Fruit fly (Drosophila melanogaster) whole organism, embryonic: ENCODE results near the gene Phae1.

Experiments
- Adf1 ChIP-seq: fragments of 200-800 bp; sonication (Bioruptor generic); IDR thresholded peaks from 2 replicates; pipeline ENCODE4 v1.3.6; 2022; ENCODE audit warnings: missing biosample characterization, missing genetic modification characterization
- Asciz ChIP-seq: fragments of 200-800 bp; sonication (Bioruptor generic); optimal IDR thresholded peaks from 2 replicates; lab custom pipeline; 2017; ENCODE audit warnings: missing biosample characterization, mild to moderate bottlenecking, missing genetic modification characterization, missing genetic modification reagents
- Atf3 ChIP-seq: fragments of 200-800 bp; sonication (Bioruptor generic); optimal IDR thresholded peaks from 3 replicates; lab custom pipeline; 2016; ENCODE audit warnings: missing biosample characterization, missing genetic modification characterization
- CG10321 ChIP-seq: fragments of 200-800 bp; sonication (Bioruptor generic); IDR thresholded peaks from 2 replicates; pipeline ENCODE4 v1.3.6; 2022; ENCODE audit warnings: missing biosample characterization, missing genetic modification characterization
- CG10431 ChIP-seq: fragments of 200-800 bp; sonication (Bioruptor generic); optimal IDR thresholded peaks from 3 replicates; lab custom pipeline; 2018; ENCODE audit warnings: missing biosample characterization, mild to moderate bottlenecking, missing genetic modification characterization
- CG10979 ChIP-seq: fragments of 200-800 bp; sonication (Bioruptor generic); optimal IDR thresholded peaks from 2 replicates; lab custom pipeline; 2018; ENCODE audit warnings: missing biosample characterization, mild to moderate bottlenecking, missing genetic modification characterization, moderate library complexity
- CG11504 ChIP-seq: fragments of 200-800 bp; sonication (Bioruptor generic); optimal IDR thresholded peaks from 3 replicates; lab custom pipeline; 2019; ENCODE audit warnings: missing biosample characterization, mild to moderate bottlenecking, missing genetic modification characterization, moderate library complexity
- CG18764 ChIP-seq: fragments of 200-800 bp; sonication (Bioruptor generic); optimal IDR thresholded peaks from 3 replicates; lab custom pipeline; 2016; ENCODE audit warnings: missing biosample characterization, missing genetic modification characterization
- CG30431 ChIP-seq: fragments of 200-800 bp; sonication (Bioruptor generic); optimal IDR thresholded peaks from 2 replicates; lab custom pipeline; 2017; ENCODE audit warnings: missing biosample characterization, missing genetic modification characterization
- CG3163 ChIP-seq: fragments of 200-800 bp; sonication (Bioruptor generic); optimal IDR thresholded peaks from 3 replicates; lab custom pipeline; 2016; ENCODE audit warnings: missing biosample characterization, missing genetic modification characterization
- CG34376 ChIP-seq: fragments of 200-800 bp; sonication (Bioruptor generic); optimal IDR thresholded peaks from 2 replicates; lab custom pipeline; 2018; ENCODE audit warnings: missing biosample characterization, mild to moderate bottlenecking, missing genetic modification characterization
- CG34422 ChIP-seq: fragments of 200-800 bp; sonication (Bioruptor generic); IDR thresholded peaks from 3 replicates; pipeline ENCODE4 v1.3.6; 2022; ENCODE audit warnings: missing biosample characterization, missing genetic modification characterization
- CG3838 ChIP-seq: fragments of 200-800 bp; sonication (Bioruptor generic); optimal IDR thresholded peaks from 3 replicates; lab custom pipeline; 2016; ENCODE audit warnings: missing biosample characterization, missing genetic modification characterization
- CG5953 ChIP-seq: fragments of 200-800 bp; sonication (Bioruptor generic); IDR thresholded peaks from 2 replicates; pipeline ENCODE4 v1.3.6; 2022; ENCODE audit warnings: missing biosample characterization, missing genetic modification characterization
- CG6683 ChIP-seq: fragments of 200-800 bp; sonication (Bioruptor generic); optimal IDR thresholded peaks from 2 replicates; lab custom pipeline; 2017; ENCODE audit warnings: missing biosample characterization, mild to moderate bottlenecking, missing genetic modification characterization, missing genetic modification reagents
- Doc3 ChIP-seq: fragments of 200-800 bp; sonication (Bioruptor generic); IDR thresholded peaks from 3 replicates; pipeline ENCODE4 v1.3.6; 2022; ENCODE audit warnings: missing biosample characterization, missing genetic modification characterization; ENCODE audit not compliant: partially characterized antibody
- Fer1 ChIP-seq: fragments of 200-800 bp; sonication (Bioruptor generic); optimal IDR thresholded peaks from 2 replicates; lab custom pipeline; 2017; ENCODE audit warnings: missing biosample characterization, mild to moderate bottlenecking, missing genetic modification characterization
- Fer2 ChIP-seq: fragments of 200-800 bp; sonication (Bioruptor generic); optimal IDR thresholded peaks from 2 replicates; lab custom pipeline; 2018; ENCODE audit warnings: missing biosample characterization, mild to moderate bottlenecking, missing genetic modification characterization, moderate library complexity
- Fer3 ChIP-seq: fragments of 200-800 bp; sonication (Bioruptor generic); optimal IDR thresholded peaks from 2 replicates; lab custom pipeline; 2018; ENCODE audit warnings: missing biosample characterization, mild to moderate bottlenecking, missing genetic modification characterization, moderate library complexity
- Gsc ChIP-seq: fragments of 200-800 bp; sonication (Bioruptor generic); IDR thresholded peaks from 2 replicates; pipeline ENCODE4 v1.3.6; 2022; ENCODE audit warnings: missing biosample characterization, missing genetic modification characterization
- Hr78 ChIP-seq, 2 experiments: fragments of 200-800 bp in 1 of 2; fragments of >200 bp in 1 of 2; sonication (Bioruptor generic) in 1 of 2; optimal IDR thresholded peaks; 2 replicates each; lab custom pipeline; 2017 to 2019; ENCODE audit warnings: missing biosample characterization in 2 of 2, missing genetic modification characterization in 2 of 2, mild to moderate bottlenecking in 1 of 2, moderate library complexity in 1 of 2
- Max ChIP-seq: fragments of 200-800 bp; sonication (Bioruptor generic); optimal IDR thresholded peaks from 2 replicates; lab custom pipeline; 2016; ENCODE audit warnings: missing biosample characterization, mild to moderate bottlenecking, missing genetic modification characterization
- Sox100B ChIP-seq: fragments of 200-800 bp; sonication (Bioruptor generic); optimal IDR thresholded peaks from 3 replicates; lab custom pipeline; 2018; ENCODE audit warnings: missing biosample characterization, mild to moderate bottlenecking, missing genetic modification characterization
- Sox102F ChIP-seq: fragments of 200-800 bp; sonication (Bioruptor generic); optimal IDR thresholded peaks from 2 replicates; lab custom pipeline; 2018; ENCODE audit warnings: missing biosample characterization, mild to moderate bottlenecking, missing genetic modification characterization, moderate library complexity
- Sry-β ChIP-seq: fragments of 200-800 bp; sonication (Bioruptor generic); optimal IDR thresholded peaks from 2 replicates; lab custom pipeline; 2018; ENCODE audit warnings: missing biosample characterization, mild to moderate bottlenecking, missing genetic modification characterization, moderate library complexity
- amos ChIP-seq: fragments of 200-800 bp; sonication (Bioruptor generic); IDR thresholded peaks from 2 replicates; pipeline ENCODE4 v1.3.6; 2022; ENCODE audit warnings: missing biosample characterization, missing genetic modification characterization; ENCODE audit not compliant: partially characterized antibody
- bab2 ChIP-seq: fragments of 200-800 bp; sonication (Bioruptor generic); optimal IDR thresholded peaks from 2 replicates; lab custom pipeline; 2016; ENCODE audit warnings: missing biosample characterization, missing genetic modification characterization
- ems ChIP-seq: fragments of 200-800 bp; sonication (Bioruptor generic); optimal IDR thresholded peaks from 3 replicates; lab custom pipeline; 2016; ENCODE audit warnings: missing biosample characterization, missing genetic modification characterization
- ftz-f1 ChIP-seq: fragments of 200-800 bp; sonication (Bioruptor generic); optimal IDR thresholded peaks from 2 replicates; lab custom pipeline; 2016; ENCODE audit warnings: missing biosample characterization, missing genetic modification characterization
- fu2 ChIP-seq: fragments of 200-800 bp; sonication (Bioruptor generic); optimal IDR thresholded peaks from 2 replicates; lab custom pipeline; 2016; ENCODE audit warnings: missing biosample characterization, missing genetic modification characterization
- gsb-n ChIP-seq: fragments of 200-800 bp; sonication (Bioruptor generic); optimal IDR thresholded peaks from 3 replicates; lab custom pipeline; 2018; ENCODE audit warnings: missing biosample characterization, mild to moderate bottlenecking, missing genetic modification characterization
- inv ChIP-seq: fragments of 200-800 bp; sonication (Bioruptor generic); IDR thresholded peaks from 2 replicates; pipeline ENCODE4 v1.3.6; 2022; ENCODE audit warnings: missing biosample characterization, missing genetic modification characterization; ENCODE audit not compliant: partially characterized antibody
- jumu ChIP-seq: fragments of 200-800 bp; sonication (Bioruptor generic); optimal IDR thresholded peaks from 3 replicates; lab custom pipeline; 2016; ENCODE audit warnings: missing biosample characterization, missing genetic modification characterization
- lbe ChIP-seq: fragments of 200-800 bp; sonication (Bioruptor generic); optimal IDR thresholded peaks from 2 replicates; lab custom pipeline; 2016; ENCODE audit warnings: missing biosample characterization, mild to moderate bottlenecking, missing genetic modification characterization
- lmd ChIP-seq: fragments of 200-800 bp; sonication (Bioruptor generic); IDR thresholded peaks from 2 replicates; pipeline ENCODE4 v1.3.6; 2022; ENCODE audit warnings: missing biosample characterization, missing genetic modification characterization
- pfk ChIP-seq: fragments of 200-800 bp; sonication (Bioruptor generic); optimal IDR thresholded peaks from 2 replicates; lab custom pipeline; 2018; ENCODE audit warnings: missing biosample characterization, mild to moderate bottlenecking, missing genetic modification characterization, moderate library complexity
- pnt ChIP-seq: fragments of 200-800 bp; sonication (Bioruptor generic); optimal IDR thresholded peaks from 3 replicates; lab custom pipeline; 2016; ENCODE audit warnings: missing biosample characterization, missing genetic modification characterization
- psq ChIP-seq: fragments of 200-800 bp; sonication (Bioruptor generic); optimal IDR thresholded peaks from 2 replicates; lab custom pipeline; 2017; ENCODE audit warnings: missing biosample characterization, missing genetic modification characterization
- rib ChIP-seq: fragments of 200-800 bp; sonication (Bioruptor generic); IDR thresholded peaks from 2 replicates; pipeline ENCODE4 v1.3.6; 2022; ENCODE audit warnings: missing biosample characterization, missing genetic modification characterization
- ro ChIP-seq: fragments of 200-800 bp; sonication (Bioruptor generic); IDR thresholded peaks from 2 replicates; pipeline ENCODE4 v1.3.6; 2022; ENCODE audit warnings: missing biosample characterization, missing genetic modification characterization
- sc ChIP-seq, 3 experiments: fragments of >200 bp in 2 of 3; fragments of 200-800 bp in 1 of 3; sonication (Bioruptor generic) in 1 of 3; optimal IDR thresholded peaks; 2 replicates in 2 of 3; 3 replicates in 1 of 3; lab custom pipeline; 2017; ENCODE audit warnings: mild to moderate bottlenecking in 1 of 3, missing biosample characterization in 1 of 3, missing genetic modification characterization in 1 of 3, missing genetic modification reagents in 1 of 3
- schlank ChIP-seq: fragments of 200-800 bp; sonication (Bioruptor generic); optimal IDR thresholded peaks from 2 replicates; lab custom pipeline; 2018; ENCODE audit warnings: missing biosample characterization, mild to moderate bottlenecking, missing genetic modification characterization
- sisA ChIP-seq: fragments of 200-800 bp; sonication (Bioruptor generic); IDR thresholded peaks from 2 replicates; pipeline ENCODE4 v1.3.6; 2022; ENCODE audit warnings: missing biosample characterization, missing genetic modification characterization
- sob ChIP-seq: fragments of 200-800 bp; sonication (Bioruptor generic); IDR thresholded peaks from 2 replicates; pipeline ENCODE4 v1.3.6; 2022; ENCODE audit warnings: missing biosample characterization, missing genetic modification characterization
- tna ChIP-seq: fragments of 200-800 bp; sonication (Bioruptor generic); IDR thresholded peaks from 2 replicates; pipeline ENCODE4 v1.3.6; 2022; ENCODE audit warnings: missing biosample characterization, missing genetic modification characterization; ENCODE audit not compliant: partially characterized antibody
- ttk ChIP-seq: fragments of 200-800 bp; sonication (Bioruptor generic); IDR thresholded peaks from 2 replicates; pipeline ENCODE4 v2.1.2; 2022; ENCODE audit warnings: missing biosample characterization, missing genetic modification characterization
- wor ChIP-seq: fragments of 200-800 bp; sonication (Bioruptor generic); IDR thresholded peaks from 2 replicates; pipeline ENCODE4 v1.3.6; 2022; ENCODE audit warnings: missing biosample characterization, missing genetic modification characterization

The Phae1 gene

DNA sequence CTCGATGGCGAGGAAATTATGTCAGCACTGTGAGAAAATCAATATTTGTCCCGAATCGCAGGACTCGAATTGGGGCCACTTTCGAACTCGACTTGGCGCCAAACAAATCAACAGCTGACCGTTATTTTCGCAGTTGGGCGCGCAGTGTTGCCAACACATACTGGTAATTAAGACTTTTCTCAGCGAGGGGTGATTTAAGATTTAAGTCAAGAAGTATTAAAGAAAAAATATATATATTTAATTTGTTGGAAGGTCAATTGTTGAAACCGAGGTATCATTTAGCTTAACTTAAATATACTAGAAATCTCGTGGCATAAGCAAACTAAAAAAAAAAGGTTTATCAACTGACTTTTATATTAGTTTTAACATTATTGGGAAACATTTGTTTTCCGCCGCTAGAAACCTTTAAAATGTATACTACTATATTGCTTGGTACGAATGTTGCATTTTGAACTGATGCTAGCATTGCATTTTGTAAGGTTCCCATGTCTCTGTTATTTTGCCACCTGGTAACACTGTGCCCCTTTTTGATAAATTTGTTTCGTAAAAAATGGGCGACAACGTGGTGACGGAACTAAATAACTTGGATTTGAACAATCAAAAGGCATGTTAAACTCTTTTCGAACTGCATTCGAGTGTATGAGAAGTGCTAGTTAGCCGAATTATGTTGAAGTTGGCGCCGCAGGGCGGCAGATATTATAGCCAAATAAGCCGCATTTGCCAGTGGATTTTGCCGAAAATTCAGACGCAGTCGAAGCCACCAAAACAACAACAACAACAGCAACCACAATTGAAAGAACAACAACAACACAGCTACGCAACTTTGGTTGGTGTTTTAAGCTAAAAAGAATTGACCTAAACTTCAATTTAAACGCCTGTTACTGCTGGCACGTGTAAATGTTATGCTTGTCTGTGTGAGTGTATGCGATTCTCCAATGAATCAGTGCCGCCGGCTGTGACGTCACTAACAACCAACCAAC lies 5.7 kb upstream of the Phae1 start, which contains the start of the genes Patsas and ThrRS (continued):
- TF ChIP-seq gsb-n (tag; lab: Kevin White, UChicago) (peak; percentile 85), CG10431 (GFP tag; lab: Kevin White, UChicago) (peak; percentile 33), pfk (no peak), jumu (peak; percentile 54), bab2 (peak; percentile 77), Gsc (GFP tag; lab: Robert Waterston, UW) (no peak), wor (GFP tag; lab: Robert Waterston, UW) (peak; percentile 32; the same call in 1 of the 2 replicates), Sox102F (GFP tag; lab: Kevin White, UChicago) (peak; percentile 87), Adf1 (peak; percentile 52), Max (GFP tag; lab: Kevin White, UChicago) (peak; percentile 82), CG10979 (tag; lab: Kevin White, UChicago) (peak; percentile 80), ftz-f1 (no peak), CG5953 (GFP tag; lab: Robert Waterston, UW) (peak; percentile 65), Atf3 (GFP tag; lab: Kevin White, UChicago) (peak; percentile 73), schlank (peak; percentile 21), psq (peak; percentile 69), ttk (GFP tag; lab: Robert Waterston, UW) (peak; percentile 76), CG34422 (GFP tag; lab: Robert Waterston, UW) (peak; percentile 69), ro (GFP tag; lab: Robert Waterston, UW) (no peak), Fer3 (peak; percentile 87), sc (optimal IDR thresholded peaks at IDR 0.05; lab: Kevin White, UChicago) (no peak), sc (GFP tag; optimal IDR thresholded peaks at IDR 0.05; lab: Kevin White, UChicago) (peak; percentile 72), CG30431 (GFP tag; lab: Kevin White, UChicago) (peak; percentile 82), CG10321 (GFP tag; lab: Robert Waterston, UW) (no peak), lmd (GFP tag; lab: Robert Waterston, UW) (peak; percentile 90), lbe (GFP tag; lab: Kevin White, UChicago) (peak; percentile 49), rib (GFP tag; lab: Robert Waterston, UW) (peak; percentile 55; the same call in 1 of the 2 replicates), Doc3 (GFP tag; lab: Robert Waterston, UW) (no peak; the same call in 2 of the 3 replicates), Fer2 (tag; lab: Kevin White, UChicago) (peak; percentile 84), Hr78 (GFP tag; optimal IDR thresholded peaks at IDR 0.05; lab: Kevin White, UChicago) (no peak), CG3163 (peak; percentile 38), CG11504 (tag; lab: Kevin White, UChicago) (peak; percentile 89), Sry-β (peak; percentile 39), Asciz (peak; percentile 72), tna (GFP tag; lab: Robert Waterston, UW) (no peak), sisA (GFP tag; lab: Robert Waterston, UW) (peak; percentile 86), fu2 (GFP tag; lab: Kevin White, UChicago) (peak; percentile 69), sob (peak; percentile 82), amos (GFP tag; lab: Robert Waterston, UW) (0 out of 2 replicates have a peak, but pooled peaks have one; percentile 15), Sox100B (GFP tag; lab: Kevin White, UChicago) (no peak), CG3838 (GFP tag; lab: Kevin White, UChicago) (peak; percentile 61), pnt (GFP tag; lab: Kevin White, UChicago) (peak; percentile 71), CG6683 (GFP tag; lab: Kevin White, UChicago) (peak; percentile 47), inv (GFP tag; lab: Robert Waterston, UW) (no peak), CG18764 (GFP tag; lab: Kevin White, UChicago) (peak; percentile 79), CG34376 (GFP tag; lab: Kevin White, UChicago) (peak; percentile 31), ems (peak; percentile 74), Fer1 (GFP tag; lab: Kevin White, UChicago) (peak; percentile 88)
